Fruit fly (Drosophila melanogaster) Kc167 (cell line): ENCODE data around the gene CG31855.

ENCODE experiments used
- Myc ChIP-seq: fragments of >200 bp; optimal IDR thresholded peaks from 2 replicates; lab custom pipeline; 2017; ENCODE audit warnings: missing external identifiers
- insv ChIP-seq: fragments of >200 bp; optimal IDR thresholded peaks from 3 replicates; lab custom pipeline; 2018; ENCODE audit warnings: missing external identifiers
- psq ChIP-seq: fragments of >200 bp; optimal IDR thresholded peaks from 2 replicates; lab custom pipeline; 2017; ENCODE audit warnings: missing external identifiers
- ttk ChIP-seq: sonication (Bioruptor generic); optimal IDR thresholded peaks from 2 replicates; lab custom pipeline; 2017; ENCODE audit warnings: missing external identifiers

dm6 chr2L:13396084-13396483 is 27.1 kb downstream of the CG31855 start, which contains the start of gene CG16957:
- no peak for TF ChIP-seq ttk (lab: Kevin White, UChicago)
- TF ChIP-seq psq (lab: Kevin White, UChicago): no peak
- no peak for TF ChIP-seq Myc (lab: Kevin White, UChicago)
- no peak for TF ChIP-seq insv (lab: Kevin White, UChicago)
